Worm (Caenorhabditis elegans): ENCODE measurements around the gene clec-72.

DNA sequence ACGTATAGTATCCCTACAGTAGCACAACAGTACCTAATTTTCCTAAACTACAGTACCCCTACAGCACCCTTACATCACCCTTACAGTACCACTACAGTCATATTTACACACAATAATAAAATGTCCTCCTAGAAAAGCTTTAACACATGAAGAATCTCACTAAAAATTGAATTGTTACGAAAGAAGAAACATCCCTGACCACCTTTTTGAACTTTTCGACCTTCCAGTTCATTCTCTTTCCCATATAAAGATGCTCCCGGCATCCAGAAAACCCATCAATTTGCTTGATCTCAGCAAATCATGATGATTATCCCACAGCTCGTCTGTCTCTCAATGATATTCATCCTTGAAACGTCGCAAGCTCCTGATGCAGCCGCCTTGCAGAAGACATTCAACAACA, 40.0 kb upstream of the clec-72 start, which contains the start of gene F56D6.21:
- TF ChIP-seq W03F9.2 (tag; optimal IDR thresholded peaks at IDR 0.05) (no peak), him-1 (tag; optimal IDR thresholded peaks at IDR 0.05) (no peak)

Measured in whole organism, L4/young adult.